Worm (Caenorhabditis elegans) whole organism, L4 larva: ENCODE results near the gene srj-45.
A peak's percentile ranks its signal among the peaks of the same experiment; 100 is the strongest.

ENCODE experiments used
- F26F4.8 ChIP-seq: fragments of 200-800 bp; sonication (Bioruptor generic); conservative IDR thresholded peaks from 2 replicates; pipeline ENCODE4 v1.3.6; 2022; ENCODE audit warnings: missing genetic modification characterization, missing compliant biosample characterization
- F44E2.7 ChIP-seq: fragments of 200-800 bp; sonication (Bioruptor generic); IDR thresholded peaks from 2 replicates; pipeline ENCODE4 v2.1.2; 2022; ENCODE audit warnings: missing genetic modification characterization, missing compliant biosample characterization
- F49E8.2 ChIP-seq: sonication (generic microtip); optimal IDR thresholded peaks from 2 replicates; lab custom pipeline; 2016; ENCODE audit warnings: missing compliant biosample characterization, mild to moderate bottlenecking, missing genetic modification characterization, borderline replicate concordance
- Y75B8A.6 ChIP-seq: fragments of 200-800 bp; sonication (Bioruptor generic); IDR thresholded peaks from 2 replicates; pipeline ENCODE4 v1.3.6; 2022; ENCODE audit warnings: missing genetic modification reagents, missing genetic modification characterization, missing compliant biosample characterization
- aha-1 ChIP-seq: fragments of 150-350 bp; peaks from one replicate; lab custom pipeline; 2014; ENCODE audit warnings: missing biosample characterization, missing genetic modification characterization
- aly-2 ChIP-seq: sonication (generic microtip); optimal IDR thresholded peaks from 2 replicates; lab custom pipeline; 2018; ENCODE audit warnings: missing biosample characterization, missing genetic modification characterization
- arid-1 ChIP-seq: fragments of 200-800 bp; sonication (Bioruptor generic); conservative IDR thresholded peaks from 2 replicates; pipeline ENCODE4 v1.3.6; 2022; ENCODE audit warnings: missing genetic modification reagents, missing genetic modification characterization, missing compliant biosample characterization
- attf-4 ChIP-seq: sonication (generic microtip); optimal IDR thresholded peaks from 3 replicates; lab custom pipeline; 2017; ENCODE audit warnings: missing biosample characterization, missing genetic modification characterization
- ceh-20 ChIP-seq: fragments of 200-800 bp; sonication (Bioruptor generic); IDR thresholded peaks from 2 replicates; pipeline ENCODE4 v1.3.6; 2022; ENCODE audit warnings: missing genetic modification reagents, missing genetic modification characterization, missing compliant biosample characterization
- ceh-44 ChIP-seq: fragments of 200-800 bp; sonication (Bioruptor generic); IDR thresholded peaks from 2 replicates; pipeline ENCODE4 v1.3.6; 2022; ENCODE audit warnings: missing genetic modification reagents, missing genetic modification characterization, missing compliant biosample characterization
- ceh-82 ChIP-seq: sonication (generic microtip); optimal IDR thresholded peaks from 2 replicates; lab custom pipeline; 2017; ENCODE audit warnings: missing biosample characterization, missing genetic modification characterization
- cey-2 ChIP-seq: sonication (generic microtip); optimal IDR thresholded peaks from 3 replicates; lab custom pipeline; 2017; ENCODE audit warnings: missing genetic modification characterization, mild to moderate bottlenecking, missing compliant biosample characterization, antibody characterized with exemption, borderline replicate concordance; ENCODE audit not compliant: insufficient read depth
- daf-16 ChIP-seq, 3 experiments: sonication (generic microtip); optimal IDR thresholded peaks; 2 replicates each; lab custom pipeline; 2016 to 2017; ENCODE audit warnings: missing genetic modification characterization in 3 of 3, missing genetic modification reagents in 3 of 3, mild to moderate bottlenecking in 2 of 3, missing compliant biosample characterization in 2 of 3, missing biosample characterization in 1 of 3, moderate library complexity in 1 of 3
- dmd-6 ChIP-seq: fragments of 200-800 bp; sonication (Bioruptor generic); IDR thresholded peaks from 2 replicates; pipeline ENCODE4 v1.3.6; 2022; ENCODE audit warnings: missing genetic modification reagents, missing genetic modification characterization, missing compliant biosample characterization
- dmd-8 ChIP-seq: fragments of 200-800 bp; sonication (Bioruptor generic); IDR thresholded peaks from 2 replicates; pipeline ENCODE4 v1.3.6; 2022; ENCODE audit warnings: missing genetic modification characterization, missing compliant biosample characterization
- dpl-1 ChIP-seq: fragments of 150-350 bp; optimal IDR thresholded peaks from 2 replicates; lab custom pipeline; 2014; ENCODE audit warnings: missing biosample characterization, missing genetic modification reagents, missing genetic modification characterization
- dve-1 ChIP-seq: sonication (generic microtip); optimal IDR thresholded peaks from 2 replicates; lab custom pipeline; 2017; ENCODE audit warnings: antibody characterized with exemption, mild to moderate bottlenecking, missing genetic modification characterization, missing compliant biosample characterization; ENCODE audit not compliant: insufficient read depth
- egl-27 ChIP-seq: sonication (generic microtip); optimal IDR thresholded peaks from 3 replicates; lab custom pipeline; 2017; ENCODE audit warnings: missing biosample characterization, missing genetic modification reagents, missing genetic modification characterization
- fos-1 ChIP-seq: fragments of 150-350 bp; optimal IDR thresholded peaks from 2 replicates; lab custom pipeline; 2014; ENCODE audit warnings: missing biosample characterization, missing genetic modification characterization
- hlh-11 ChIP-seq: fragments of 200-800 bp; sonication (Bioruptor generic); optimal IDR thresholded peaks from 2 replicates; lab custom pipeline; 2018; ENCODE audit warnings: mild to moderate bottlenecking, missing genetic modification characterization, missing compliant biosample characterization
- hmg-1.1 ChIP-seq: fragments of 200-800 bp; sonication (Bioruptor generic); IDR thresholded peaks from 2 replicates; pipeline ENCODE4 v1.3.6; 2022; ENCODE audit warnings: missing genetic modification reagents, missing genetic modification characterization, missing compliant biosample characterization
- lim-7 ChIP-seq: fragments of 200-800 bp; sonication (Bioruptor generic); IDR thresholded peaks from 2 replicates; pipeline ENCODE4 v1.3.6; 2022; ENCODE audit warnings: missing genetic modification characterization, missing compliant biosample characterization
- lin-15B ChIP-seq: fragments of 150-350 bp; sonication (generic microtip); optimal IDR thresholded peaks from 3 replicates; lab custom pipeline; 2014; ENCODE audit warnings: missing biosample characterization, missing genetic modification characterization
- lin-38 ChIP-seq: fragments of 200-800 bp; sonication (Bioruptor generic); IDR thresholded peaks from 2 replicates; pipeline ENCODE4 v1.3.6; 2022; ENCODE audit warnings: missing genetic modification reagents, missing genetic modification characterization, missing compliant biosample characterization
- madf-5 ChIP-seq, 2 experiments: fragments of 200-800 bp; sonication (Bioruptor generic); IDR thresholded peaks; 2 replicates each; pipeline ENCODE4 v1.3.6; 2022; ENCODE audit warnings: missing compliant biosample characterization in 2 of 2, missing genetic modification characterization in 2 of 2
- nhr-237 ChIP-seq: sonication (generic microtip); optimal IDR thresholded peaks from 2 replicates; lab custom pipeline; 2017; ENCODE audit warnings: missing biosample characterization, missing genetic modification characterization
- nhr-28 ChIP-seq: fragments of 150-350 bp; optimal IDR thresholded peaks from 2 replicates; lab custom pipeline; 2014; ENCODE audit warnings: missing biosample characterization, missing genetic modification characterization
- nhr-48 ChIP-seq: sonication (generic microtip); optimal IDR thresholded peaks from 2 replicates; lab custom pipeline; 2016; ENCODE audit warnings: mild to moderate bottlenecking, missing genetic modification characterization, missing compliant biosample characterization
- nhr-6 ChIP-seq: fragments of 150-350 bp; optimal IDR thresholded peaks from 2 replicates; lab custom pipeline; 2014; ENCODE audit warnings: missing biosample characterization, missing genetic modification characterization
- nhr-76 ChIP-seq: fragments of 150-350 bp; optimal IDR thresholded peaks from 2 replicates; lab custom pipeline; 2014; ENCODE audit warnings: missing biosample characterization, missing genetic modification characterization
- nhr-77 ChIP-seq: fragments of 150-350 bp; optimal IDR thresholded peaks from 2 replicates; lab custom pipeline; 2014; ENCODE audit warnings: missing biosample characterization, missing genetic modification characterization
- pha-4 ChIP-seq, 2 experiments: fragments of 150-350 bp in 1 of 2; fragments of 200-800 bp in 1 of 2; sonication (Bioruptor generic) in 1 of 2; IDR thresholded peaks in 1 of 2; optimal IDR thresholded peaks in 1 of 2; 2 replicates each; pipeline versions ENCODE4 v1.3.6 to Lab custom; 2014 to 2022; ENCODE audit warnings: missing genetic modification characterization in 2 of 2, missing genetic modification reagents in 2 of 2, missing biosample characterization in 1 of 2, missing compliant biosample characterization in 1 of 2
- php-3 ChIP-seq: fragments of 200-800 bp; sonication (Bioruptor generic); IDR thresholded peaks from 2 replicates; pipeline ENCODE4 v1.3.6; 2022; ENCODE audit warnings: missing genetic modification reagents, missing genetic modification characterization, missing compliant biosample characterization
- pqm-1 ChIP-seq: sonication (generic microtip); optimal IDR thresholded peaks from 2 replicates; lab custom pipeline; 2017; ENCODE audit warnings: missing biosample characterization, missing genetic modification characterization
- saeg-2 ChIP-seq: fragments of 200-800 bp; sonication (Bioruptor generic); IDR thresholded peaks from 2 replicates; pipeline ENCODE4 v1.3.6; 2022; ENCODE audit warnings: missing genetic modification reagents, missing genetic modification characterization, missing compliant biosample characterization
- sdz-12 ChIP-seq: fragments of 200-800 bp; sonication (Bioruptor generic); optimal IDR thresholded peaks from 2 replicates; lab custom pipeline; 2018; ENCODE audit warnings: mild to moderate bottlenecking, missing genetic modification characterization, missing compliant biosample characterization
- set-16 ChIP-seq: fragments of 200-800 bp; sonication (Bioruptor generic); IDR thresholded peaks from 2 replicates; pipeline ENCODE4 v1.3.6; 2022; ENCODE audit warnings: missing genetic modification reagents, missing genetic modification characterization, missing compliant biosample characterization
- tra-1 ChIP-seq: fragments of 200-800 bp; sonication (Bioruptor generic); IDR thresholded peaks from 2 replicates; pipeline ENCODE4 v1.3.6; 2022; ENCODE audit warnings: missing genetic modification reagents, missing genetic modification characterization, missing compliant biosample characterization
- unc-130 ChIP-seq: sonication (generic microtip); optimal IDR thresholded peaks from 2 replicates; lab custom pipeline; 2016; ENCODE audit warnings: missing genetic modification reagents, missing genetic modification characterization, missing compliant biosample characterization
- zag-1 ChIP-seq: fragments of 150-350 bp; optimal IDR thresholded peaks from 2 replicates; lab custom pipeline; 2014; ENCODE audit warnings: missing biosample characterization, missing genetic modification characterization
- zip-11 ChIP-seq: fragments of 200-800 bp; sonication (Bioruptor generic); IDR thresholded peaks from 2 replicates; pipeline ENCODE4 v1.3.6; 2022; ENCODE audit warnings: missing genetic modification characterization, missing compliant biosample characterization
- ztf-11 ChIP-seq: fragments of 150-350 bp; optimal IDR thresholded peaks from 2 replicates; lab custom pipeline; 2014; ENCODE audit warnings: missing biosample characterization, missing genetic modification characterization
- ztf-7 ChIP-seq: fragments of 150-350 bp; optimal IDR thresholded peaks from 2 replicates; lab custom pipeline; 2014; ENCODE audit warnings: missing biosample characterization, missing genetic modification characterization

Gene srj-45

ce11 chrV:2836501-2836900, at the start of gene srj-45:
Gene srj-45 (minus strand): TSS chrV:2836601.
- TF ChIP-seq zag-1 (no peak), madf-5 (GFP tag; IDR thresholded peaks at IDR 0.05; lab: Robert Waterston, UW) (no peak), nhr-6 (tag; lab: Kevin White, UChicago) (no peak), lin-15B (tag; lab: Kevin White, UChicago) (no peak), nhr-48 (tag; lab: Kevin White, UChicago) (no peak)

ce11 chrV:2884411-2884810, 48.0 kb upstream of the srj-45 start, which contains the start of gene sre-24:
Gene sre-24 (plus strand): TSS chrV:2884711.
- TF ChIP-seq nhr-237 (tag; lab: Kevin White, UChicago) (no peak), arid-1 (GFP tag; lab: Robert Waterston, UW) (no peak), dpl-1 (GFP tag; lab: Kevin White, UChicago) (no peak)

ce11 chrV:2883097-2883496, 46.7 kb upstream of the srj-45 start:
- TF ChIP-seq nhr-77 (tag; lab: Kevin White, UChicago), result no peak
- no peak for TF ChIP-seq lin-38 (GFP tag; lab: Robert Waterston, UW)
- no peak for TF ChIP-seq ztf-7
- TF ChIP-seq set-16 (GFP tag; lab: Robert Waterston, UW), result no peak
- TF ChIP-seq cey-2, result no peak
- no peak for TF ChIP-seq F44E2.7 (GFP tag; lab: Robert Waterston, UW)
- no peak for TF ChIP-seq attf-4 (tag; lab: Kevin White, UChicago)
- TF ChIP-seq aly-2 (tag; lab: Kevin White, UChicago), result no peak
- TF ChIP-seq nhr-76 (tag; lab: Kevin White, UChicago), result no peak
- no peak for TF ChIP-seq sdz-12
- no peak for TF ChIP-seq dve-1
- no peak for TF ChIP-seq unc-130 (GFP tag; lab: Kevin White, UChicago)
- no peak for TF ChIP-seq dmd-8

ce11 chrV:2881565-2881964, 45.2 kb upstream of the srj-45 start:
- no peak for TF ChIP-seq zip-11
- 0 out of 2 replicates have a peak, but pooled peaks have one; percentile 12 for TF ChIP-seq ceh-20 (GFP tag; lab: Robert Waterston, UW)
- TF ChIP-seq dmd-6 (GFP tag; lab: Robert Waterston, UW), result peak; percentile 81
- TF ChIP-seq Y75B8A.6 (GFP tag; lab: Robert Waterston, UW), result no peak
- TF ChIP-seq daf-16 (GFP tag; optimal IDR thresholded peaks at IDR 0.05; lab: Kevin White, UChicago), result no peak
- peak; percentile 55 for TF ChIP-seq daf-16 (tag; optimal IDR thresholded peaks at IDR 0.05; lab: Kevin White, UChicago)
- TF ChIP-seq tra-1 (GFP tag; lab: Robert Waterston, UW), result no peak
- peak; percentile 47 for TF ChIP-seq dve-1
- peak; percentile 70 for TF ChIP-seq aha-1 (tag; lab: Kevin White, UChicago)
- TF ChIP-seq pqm-1 (tag; lab: Kevin White, UChicago), result peak; percentile 11
- peak; percentile 61 for TF ChIP-seq nhr-28 (tag; lab: Kevin White, UChicago)

ce11 chrV:2881016-2881415, 44.6 kb upstream of the srj-45 start, which contains the start of gene ifc-1:
Gene ifc-1 (plus strand): TSS chrV:2881393.
- TF ChIP-seq pha-4 (GFP tag; IDR thresholded peaks at IDR 0.05; lab: Robert Waterston, UW), result no peak
- no peak for TF ChIP-seq pha-4 (tag; optimal IDR thresholded peaks at IDR 0.05; lab: Kevin White, UChicago)
- no peak for TF ChIP-seq sdz-12
- no peak for TF ChIP-seq fos-1 (tag; lab: Kevin White, UChicago)
- peak; percentile 13 for TF ChIP-seq hlh-11
- no peak for TF ChIP-seq aly-2 (tag; lab: Kevin White, UChicago)
- no peak for TF ChIP-seq nhr-48 (tag; lab: Kevin White, UChicago)
- no peak for TF ChIP-seq F26F4.8 (GFP tag; lab: Robert Waterston, UW)
- TF ChIP-seq ztf-7, result no peak
- peak; percentile 33 for TF ChIP-seq dve-1
- no peak for TF ChIP-seq ceh-82 (tag; lab: Kevin White, UChicago)
- TF ChIP-seq egl-27 (tag; lab: Kevin White, UChicago), result no peak
- TF ChIP-seq unc-130 (GFP tag; lab: Kevin White, UChicago), result no peak
- no peak for TF ChIP-seq daf-16 (GFP tag; optimal IDR thresholded peaks at IDR 0.05; lab: Kevin White, UChicago)
- peak; percentile 76 for TF ChIP-seq daf-16 (tag; optimal IDR thresholded peaks at IDR 0.05; lab: Kevin White, UChicago)
- TF ChIP-seq ztf-11, result no peak
- no peak for TF ChIP-seq lim-7
- TF ChIP-seq F49E8.2 (tag; lab: Kevin White, UChicago), result no peak
- TF ChIP-seq nhr-6 (tag; lab: Kevin White, UChicago), result no peak
- no peak for TF ChIP-seq hmg-1.1 (GFP tag; lab: Robert Waterston, UW)
- TF ChIP-seq ceh-44 (GFP tag; lab: Robert Waterston, UW), result no peak
- no peak for TF ChIP-seq php-3 (GFP tag; lab: Robert Waterston, UW)
- TF ChIP-seq saeg-2 (GFP tag; lab: Robert Waterston, UW), result no peak
- peak; percentile 52 for TF ChIP-seq nhr-28 (tag; lab: Kevin White, UChicago)
- TF ChIP-seq dmd-6 (GFP tag; lab: Robert Waterston, UW), result peak; percentile 46
